Fruit fly (Drosophila melanogaster) whole organism, embryonic: Measurements from ENCODE around the gene NdufV3.

ENCODE experiments used
- Abd-B ChIP-seq: fragments of 200-800 bp; sonication (Bioruptor generic); optimal IDR thresholded peaks from 2 replicates; lab custom pipeline; 2018; ENCODE audit warnings: missing biosample characterization, mild to moderate bottlenecking, missing genetic modification characterization, moderate library complexity
- Ada2b ChIP-seq: fragments of 200-800 bp; sonication (Bioruptor generic); IDR thresholded peaks from 2 replicates; pipeline ENCODE4 v1.3.6; 2022; ENCODE audit warnings: missing biosample characterization, missing genetic modification characterization
- BEAF-32 ChIP-seq: fragments of 200-800 bp; sonication (Bioruptor generic); optimal IDR thresholded peaks from 3 replicates; lab custom pipeline; 2017; ENCODE audit warnings: missing biosample characterization, missing genetic modification characterization, mild to moderate bottlenecking, moderate library complexity, missing genetic modification reagents
- Bgb ChIP-seq: fragments of 200-800 bp; sonication (Bioruptor generic); IDR thresholded peaks from 2 replicates; pipeline ENCODE4 v1.3.6; 2022; ENCODE audit warnings: missing biosample characterization, missing genetic modification characterization; ENCODE audit not compliant: partially characterized antibody
- BtbVII ChIP-seq: fragments of 200-800 bp; sonication (Bioruptor generic); optimal IDR thresholded peaks from 3 replicates; lab custom pipeline; 2017; ENCODE audit warnings: missing biosample characterization, mild to moderate bottlenecking, missing genetic modification characterization
- CG1024 ChIP-seq: fragments of 200-800 bp; sonication (Bioruptor generic); IDR thresholded peaks from 2 replicates; pipeline ENCODE4 v1.3.6; 2022; ENCODE audit warnings: missing biosample characterization, missing genetic modification characterization
- CG11398 ChIP-seq: fragments of 200-800 bp; sonication (Bioruptor generic); optimal IDR thresholded peaks from 2 replicates; lab custom pipeline; 2016; ENCODE audit warnings: missing biosample characterization, missing genetic modification characterization
- CG11696 ChIP-seq: fragments of 200-800 bp; sonication (Bioruptor generic); IDR thresholded peaks from 2 replicates; pipeline ENCODE4 v1.3.6; 2022; ENCODE audit warnings: missing biosample characterization, missing genetic modification characterization
- CG13287 ChIP-seq: fragments of 200-800 bp; sonication (Bioruptor generic); IDR thresholded peaks from 2 replicates; pipeline ENCODE4 v1.3.6; 2022; ENCODE audit warnings: missing biosample characterization, missing genetic modification characterization; ENCODE audit not compliant: partially characterized antibody
- CG14050 ChIP-seq: fragments of 200-800 bp; sonication (Bioruptor generic); IDR thresholded peaks from 3 replicates; pipeline ENCODE4 v1.3.6; 2022; ENCODE audit warnings: missing biosample characterization, missing genetic modification characterization
- CG14710 ChIP-seq: fragments of 200-800 bp; sonication (Bioruptor generic); optimal IDR thresholded peaks from 3 replicates; lab custom pipeline; 2019; ENCODE audit warnings: missing biosample characterization, mild to moderate bottlenecking, missing genetic modification characterization, moderate library complexity
- CG15514 ChIP-seq: fragments of 200-800 bp; sonication (Bioruptor generic); optimal IDR thresholded peaks from 3 replicates; lab custom pipeline; 2017; ENCODE audit warnings: missing biosample characterization, missing genetic modification characterization, mild to moderate bottlenecking, moderate library complexity, missing genetic modification reagents
- CG15696 ChIP-seq: fragments of 200-800 bp; sonication (Bioruptor generic); optimal IDR thresholded peaks from 2 replicates; lab custom pipeline; 2019; ENCODE audit warnings: missing biosample characterization, mild to moderate bottlenecking, missing genetic modification characterization, moderate library complexity
- CG1603 ChIP-seq: fragments of 200-800 bp; sonication (Bioruptor generic); optimal IDR thresholded peaks from 2 replicates; lab custom pipeline; 2019; ENCODE audit warnings: missing biosample characterization, mild to moderate bottlenecking, missing genetic modification characterization, moderate library complexity
- CG17186 ChIP-seq: fragments of 200-800 bp; sonication (Bioruptor generic); optimal IDR thresholded peaks from 3 replicates; lab custom pipeline; 2017; ENCODE audit warnings: missing biosample characterization, missing genetic modification reagents, missing genetic modification characterization
- CG17568 ChIP-seq: fragments of 200-800 bp; sonication (Bioruptor generic); optimal IDR thresholded peaks from 2 replicates; lab custom pipeline; 2018; ENCODE audit warnings: missing biosample characterization, mild to moderate bottlenecking, missing genetic modification characterization, moderate library complexity
- CG17829 ChIP-seq: fragments of 200-800 bp; optimal IDR thresholded peaks from 2 replicates; lab custom pipeline; 2019; ENCODE audit warnings: missing biosample characterization, mild to moderate bottlenecking, missing genetic modification characterization, moderate library complexity
- CG2116 ChIP-seq: fragments of 200-800 bp; sonication (Bioruptor generic); optimal IDR thresholded peaks from 3 replicates; lab custom pipeline; 2018; ENCODE audit warnings: missing biosample characterization, mild to moderate bottlenecking, missing genetic modification characterization
- CG3847 ChIP-seq: fragments of 200-800 bp; sonication (Bioruptor generic); IDR thresholded peaks from 2 replicates; pipeline ENCODE4 v1.3.6; 2022; ENCODE audit warnings: missing biosample characterization, missing genetic modification characterization
- CG4617 ChIP-seq: fragments of 200-800 bp; sonication (Bioruptor generic); optimal IDR thresholded peaks from 3 replicates; lab custom pipeline; 2016; ENCODE audit warnings: missing biosample characterization, missing genetic modification characterization, borderline replicate concordance
- CG6254 ChIP-seq: fragments of 200-800 bp; sonication (Bioruptor generic); optimal IDR thresholded peaks from 3 replicates; lab custom pipeline; 2017; ENCODE audit warnings: mild to moderate bottlenecking, missing biosample characterization, missing genetic modification reagents, missing genetic modification characterization
- CG6689 ChIP-seq: fragments of 200-800 bp; sonication (Bioruptor generic); IDR thresholded peaks from 2 replicates; pipeline ENCODE4 v1.3.6; 2022; ENCODE audit warnings: missing biosample characterization, missing genetic modification characterization
- CG8281 ChIP-seq: fragments of 200-800 bp; sonication (Bioruptor generic); optimal IDR thresholded peaks from 2 replicates; lab custom pipeline; 2018; ENCODE audit warnings: missing biosample characterization, mild to moderate bottlenecking, missing genetic modification characterization, moderate library complexity
- CHES-1-like ChIP-seq: fragments of 200-800 bp; sonication (Bioruptor generic); optimal IDR thresholded peaks from 2 replicates; lab custom pipeline; 2016; ENCODE audit warnings: missing biosample characterization, missing genetic modification characterization
- CTCF ChIP-seq: fragments of 200-800 bp; sonication (Bioruptor generic); optimal IDR thresholded peaks from 2 replicates; lab custom pipeline; 2017; ENCODE audit warnings: missing biosample characterization, mild to moderate bottlenecking, missing genetic modification characterization, moderate library complexity
- CrebB ChIP-seq: fragments of 200-800 bp; sonication (Bioruptor generic); optimal IDR thresholded peaks from 3 replicates; lab custom pipeline; 2018; ENCODE audit warnings: missing biosample characterization, mild to moderate bottlenecking, missing genetic modification characterization
- Dp ChIP-seq: fragments of 200-800 bp; sonication (Bioruptor generic); optimal IDR thresholded peaks from 2 replicates; lab custom pipeline; 2018; ENCODE audit warnings: missing biosample characterization, mild to moderate bottlenecking, missing genetic modification characterization, moderate library complexity
- Dref ChIP-seq: fragments of 200-800 bp; sonication (Bioruptor generic); IDR thresholded peaks from 2 replicates; pipeline ENCODE4 v1.3.6; 2022; ENCODE audit warnings: missing biosample characterization, missing genetic modification characterization
- E2f2 ChIP-seq: fragments of 200-800 bp; sonication (Bioruptor generic); IDR thresholded peaks from 2 replicates; pipeline ENCODE4 v1.3.6; 2022; ENCODE audit warnings: missing biosample characterization, missing genetic modification characterization
- Kr ChIP-seq: fragments of 200-800 bp; sonication (Bioruptor generic); optimal IDR thresholded peaks from 2 replicates; lab custom pipeline; 2017; ENCODE audit warnings: missing biosample characterization, mild to moderate bottlenecking, missing genetic modification characterization
- MBD-R2 ChIP-seq: fragments of 200-800 bp; sonication (Bioruptor generic); IDR thresholded peaks from 2 replicates; pipeline ENCODE4 v1.3.6; 2022; ENCODE audit warnings: missing biosample characterization, missing genetic modification characterization
- MESR4 ChIP-seq: fragments of 200-800 bp; sonication (Bioruptor generic); optimal IDR thresholded peaks from 2 replicates; lab custom pipeline; 2018; ENCODE audit warnings: missing biosample characterization, mild to moderate bottlenecking, missing genetic modification characterization, moderate library complexity
- Myb ChIP-seq: fragments of 200-800 bp; sonication (Bioruptor generic); optimal IDR thresholded peaks from 2 replicates; lab custom pipeline; 2016; ENCODE audit warnings: missing biosample characterization, missing genetic modification characterization
- Ptx1 ChIP-seq: fragments of 200-800 bp; sonication (Bioruptor generic); IDR thresholded peaks from 2 replicates; pipeline ENCODE4 v1.3.6; 2022; ENCODE audit warnings: missing biosample characterization, missing genetic modification characterization
- Sin3A ChIP-seq: fragments of >200 bp; optimal IDR thresholded peaks from 2 replicates; lab custom pipeline; 2018
- Sox100B ChIP-seq: fragments of 200-800 bp; sonication (Bioruptor generic); optimal IDR thresholded peaks from 3 replicates; lab custom pipeline; 2018; ENCODE audit warnings: missing biosample characterization, mild to moderate bottlenecking, missing genetic modification characterization
- Sry-δ ChIP-seq: fragments of 200-800 bp; sonication (Bioruptor generic); optimal IDR thresholded peaks from 2 replicates; lab custom pipeline; 2016; ENCODE audit warnings: missing biosample characterization, missing genetic modification characterization
- Xbp1 ChIP-seq: fragments of 200-800 bp; sonication (Bioruptor generic); optimal IDR thresholded peaks from 3 replicates; lab custom pipeline; 2016; ENCODE audit warnings: missing biosample characterization, mild to moderate bottlenecking, missing genetic modification characterization
- YL-1 ChIP-seq: fragments of 200-800 bp; sonication (Bioruptor generic); optimal IDR thresholded peaks from 3 replicates; lab custom pipeline; 2017; ENCODE audit warnings: missing biosample characterization, mild to moderate bottlenecking, missing genetic modification characterization
- cad ChIP-seq: fragments of >200 bp; optimal IDR thresholded peaks from 2 replicates; lab custom pipeline; 2017; ENCODE audit warnings: missing biosample characterization, missing genetic modification characterization
- dm ChIP-seq: fragments of 200-800 bp; sonication (Bioruptor generic); optimal IDR thresholded peaks from 3 replicates; lab custom pipeline; 2016; ENCODE audit warnings: missing biosample characterization, missing genetic modification characterization
- gfzf ChIP-seq: fragments of 200-800 bp; sonication (Bioruptor generic); optimal IDR thresholded peaks from 2 replicates; lab custom pipeline; 2016; ENCODE audit warnings: missing biosample characterization, mild to moderate bottlenecking, missing genetic modification characterization, moderate library complexity
- inv ChIP-seq: fragments of 200-800 bp; sonication (Bioruptor generic); IDR thresholded peaks from 2 replicates; pipeline ENCODE4 v1.3.6; 2022; ENCODE audit warnings: missing biosample characterization, missing genetic modification characterization; ENCODE audit not compliant: partially characterized antibody
- kah ChIP-seq: fragments of 200-800 bp; sonication (Bioruptor generic); optimal IDR thresholded peaks from 2 replicates; lab custom pipeline; 2018; ENCODE audit warnings: missing biosample characterization, mild to moderate bottlenecking, missing genetic modification characterization
- lola ChIP-seq, 3 experiments: fragments of >200 bp in 2 of 3; fragments of 200-800 bp in 1 of 3; sonication (Bioruptor generic) in 1 of 3; optimal IDR thresholded peaks; 2 replicates each; lab custom pipeline; 2017 to 2019; ENCODE audit warnings: missing biosample characterization in 3 of 3, missing genetic modification characterization in 3 of 3, mild to moderate bottlenecking in 1 of 3, moderate library complexity in 1 of 3
- phol ChIP-seq: fragments of 200-800 bp; sonication (Bioruptor generic); optimal IDR thresholded peaks from 3 replicates; lab custom pipeline; 2018; ENCODE audit warnings: missing biosample characterization, mild to moderate bottlenecking, missing genetic modification characterization, moderate library complexity
- pita ChIP-seq: fragments of 200-800 bp; sonication (Bioruptor generic); optimal IDR thresholded peaks from 2 replicates; lab custom pipeline; 2017; ENCODE audit warnings: missing biosample characterization, mild to moderate bottlenecking, missing genetic modification characterization
- row ChIP-seq: fragments of 200-800 bp; sonication (Bioruptor generic); IDR thresholded peaks from 3 replicates; pipeline ENCODE4 v1.3.6; 2022; ENCODE audit warnings: missing biosample characterization, missing genetic modification characterization
- sd ChIP-seq: fragments of 200-800 bp; sonication (Bioruptor generic); optimal IDR thresholded peaks from 3 replicates; lab custom pipeline; 2018; ENCODE audit warnings: missing biosample characterization, mild to moderate bottlenecking, missing genetic modification characterization, moderate library complexity
- sens ChIP-seq: fragments of 200-800 bp; sonication (Bioruptor generic); peaks from one replicate; lab custom pipeline; 2016; ENCODE audit warnings: missing biosample characterization, missing genetic modification characterization
- trem ChIP-seq: fragments of 200-800 bp; optimal IDR thresholded peaks from 3 replicates; lab custom pipeline; 2019; ENCODE audit warnings: missing biosample characterization, mild to moderate bottlenecking, missing genetic modification characterization, moderate library complexity

The NdufV3 gene

DNA sequence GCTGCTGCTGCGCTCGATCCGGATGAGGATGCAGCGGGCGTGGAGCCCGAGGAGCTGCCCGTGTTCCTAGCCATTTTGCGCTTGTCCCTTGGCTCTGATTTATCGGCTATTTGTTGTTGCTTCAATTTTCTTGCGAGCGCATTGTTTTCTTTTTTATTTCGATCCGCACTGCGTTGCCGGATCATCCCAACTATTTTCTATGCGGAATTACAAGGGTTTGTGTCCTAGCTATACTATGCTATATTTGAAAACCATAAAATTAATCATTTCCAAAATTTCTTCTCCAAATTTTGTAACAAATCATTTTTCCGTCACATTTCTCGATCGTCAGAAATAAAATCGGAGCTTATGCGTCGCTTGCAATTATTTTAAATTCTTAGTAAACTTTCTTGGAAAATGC, 2.0 kb upstream of the NdufV3 start, which contains the start of the genes GCS1 and CG11756:
TSS of gene GCS1 (minus strand) at position 193 of the 400 bp plus-strand sequence.
TSS of gene CG11756 (plus strand) at position 312 of the 400 bp plus-strand sequence.
- TF ChIP-seq Sox100B (GFP tag; lab: Kevin White, UChicago), result no peak
- peak; percentile 37 for TF ChIP-seq trem (tag; lab: Kevin White, UChicago)
- no peak for TF ChIP-seq CG17186 (GFP tag; lab: Kevin White, UChicago)
- no peak for TF ChIP-seq CG8281 (tag; lab: Kevin White, UChicago)
- peak; percentile 23 for TF ChIP-seq CG14710 (tag; lab: Kevin White, UChicago)
- TF ChIP-seq pita (GFP tag; lab: Kevin White, UChicago), result peak; percentile 45
- TF ChIP-seq gfzf (GFP tag; lab: Kevin White, UChicago), result peak; percentile 50
- no peak for TF ChIP-seq CG15696 (tag; lab: Kevin White, UChicago)
- peak; percentile 29 for TF ChIP-seq CG2116 (GFP tag; lab: Kevin White, UChicago)
- peak; percentile 32 for TF ChIP-seq Sry-δ (GFP tag; lab: Kevin White, UChicago)
- TF ChIP-seq CG1024 (GFP tag; lab: Robert Waterston, UW), result no peak
- TF ChIP-seq CG11398 (GFP tag; lab: Kevin White, UChicago), result no peak
- no peak for TF ChIP-seq Ptx1 (GFP tag; lab: Robert Waterston, UW)
- TF ChIP-seq Ada2b (GFP tag; lab: Robert Waterston, UW), result no peak
- peak; percentile 3 for TF ChIP-seq sd (tag; lab: Kevin White, UChicago)
- TF ChIP-seq CG6254 (GFP tag; lab: Kevin White, UChicago), result no peak
- TF ChIP-seq CG17829 (tag; lab: Kevin White, UChicago), result peak; percentile 2
- TF ChIP-seq CG15514 (GFP tag; lab: Kevin White, UChicago), result peak; percentile 29
- no peak for TF ChIP-seq Bgb (GFP tag; lab: Robert Waterston, UW)
- TF ChIP-seq Dref (GFP tag; lab: Robert Waterston, UW), result peak; percentile 37
- TF ChIP-seq Myb (GFP tag; lab: Kevin White, UChicago), result peak; percentile 21
- TF ChIP-seq Kr, result no peak
- peak; percentile 19 for TF ChIP-seq YL-1
- no peak for TF ChIP-seq BtbVII (GFP tag; lab: Kevin White, UChicago)
- TF ChIP-seq row, result 0 out of 3 replicates have a peak, but pooled peaks have one; percentile 20
- TF ChIP-seq inv (GFP tag; lab: Robert Waterston, UW), result no peak
- peak; percentile 17 for TF ChIP-seq phol (tag; lab: Kevin White, UChicago)
- 0 out of 2 replicates have a peak, but pooled peaks have one; percentile 17 for TF ChIP-seq CG3847 (GFP tag; lab: Robert Waterston, UW)
- peak; percentile 47 for TF ChIP-seq CG4617 (GFP tag; lab: Kevin White, UChicago)
- TF ChIP-seq E2f2 (GFP tag; lab: Robert Waterston, UW), result peak; percentile 64
- no peak for TF ChIP-seq CG11696 (GFP tag; lab: Robert Waterston, UW)
- TF ChIP-seq CG1603 (tag; lab: Kevin White, UChicago), result peak; percentile 24
- no peak for TF ChIP-seq sens
- TF ChIP-seq MESR4, result peak; percentile 48
- TF ChIP-seq Sin3A, result peak; percentile 19
- no peak for TF ChIP-seq cad (GFP tag; lab: Kevin White, UChicago)
- TF ChIP-seq Dp, result peak; percentile 52
- TF ChIP-seq CrebB (tag; lab: Kevin White, UChicago), result no peak
- TF ChIP-seq lola (GFP tag; optimal IDR thresholded peaks at IDR 0.05; lab: Kevin White, UChicago), result no peak
- TF ChIP-seq CHES-1-like (GFP tag; lab: Kevin White, UChicago), result peak; percentile 3
- no peak for TF ChIP-seq CG14050 (GFP tag; lab: Robert Waterston, UW)
- TF ChIP-seq CG17568 (GFP tag; lab: Kevin White, UChicago), result no peak
- no peak for TF ChIP-seq Xbp1 (GFP tag; lab: Kevin White, UChicago)
- peak; percentile 32 for TF ChIP-seq Abd-B
- TF ChIP-seq MBD-R2 (GFP tag; lab: Robert Waterston, UW), result peak; percentile 82
- peak; percentile 31 for TF ChIP-seq BEAF-32
- TF ChIP-seq CG6689 (GFP tag; lab: Robert Waterston, UW), result peak; percentile 65
- peak; percentile 51 for TF ChIP-seq CTCF (GFP tag; lab: Kevin White, UChicago)
- TF ChIP-seq dm (GFP tag; lab: Kevin White, UChicago), result peak; percentile 16
- TF ChIP-seq kah, result no peak
- 0 out of 2 replicates have a peak, but pooled peaks have one; percentile 25 for TF ChIP-seq CG13287 (GFP tag; lab: Robert Waterston, UW)
